Worm (Caenorhabditis elegans) whole organism, late embryonic: Measurements from ENCODE around the gene cid-1.

Experiments
- dmd-4 ChIP-seq: sonication (generic microtip); optimal IDR thresholded peaks from 2 replicates; lab custom pipeline; 2016; ENCODE audit warnings: borderline replicate concordance, missing genetic modification characterization, missing compliant biosample characterization
- pqm-1 ChIP-seq: sonication (generic microtip); optimal IDR thresholded peaks from 2 replicates; lab custom pipeline; 2016; ENCODE audit warnings: missing genetic modification characterization, missing compliant biosample characterization

DNA sequence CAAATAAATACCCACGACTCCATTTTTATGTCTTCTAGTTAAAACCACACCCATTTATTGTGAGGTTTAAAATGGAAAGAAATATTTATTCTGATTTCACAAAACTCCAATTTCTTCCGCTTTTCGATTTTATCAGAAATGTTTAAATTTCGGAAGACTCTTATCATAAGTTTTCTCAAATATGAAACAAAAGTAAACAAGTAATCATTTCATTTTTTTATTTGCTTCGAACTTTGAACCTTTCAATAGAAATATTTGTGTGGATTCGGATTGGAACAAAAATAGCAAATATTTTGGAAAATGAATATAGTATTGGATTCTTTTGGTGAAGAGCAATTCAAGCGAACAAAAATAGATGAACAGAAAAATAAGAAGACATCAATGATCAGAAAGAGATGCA, 48.1 kb downstream of the cid-1 start:
- TF ChIP-seq dmd-4 (tag; lab: Kevin White, UChicago), result no peak
- no peak for TF ChIP-seq pqm-1 (tag; lab: Kevin White, UChicago)
